Fruit fly (Drosophila melanogaster) whole organism, prepupa: Measurements from ENCODE around the gene CG17637.

Experiments
- CG10669 ChIP-seq: fragments of 200-800 bp; sonication (Bioruptor generic); optimal IDR thresholded peaks from 3 replicates; lab custom pipeline; 2018; ENCODE audit warnings: missing biosample characterization, mild to moderate bottlenecking, missing genetic modification characterization, moderate library complexity
- CG11902 ChIP-seq: fragments of 200-800 bp; sonication (Bioruptor generic); optimal IDR thresholded peaks from 3 replicates; lab custom pipeline; 2016; ENCODE audit warnings: missing biosample characterization, missing genetic modification characterization
- CG15336 ChIP-seq: fragments of 200-800 bp; sonication (Bioruptor generic); IDR thresholded peaks from 2 replicates; pipeline ENCODE4 v1.3.6; 2022; ENCODE audit warnings: missing biosample characterization, missing genetic modification characterization
- CG9139 ChIP-seq: fragments of 200-800 bp; sonication (Bioruptor generic); optimal IDR thresholded peaks from 3 replicates; lab custom pipeline; 2017; ENCODE audit warnings: missing biosample characterization, mild to moderate bottlenecking, missing genetic modification characterization
- Hr38 ChIP-seq: sonication (Bioruptor generic); optimal IDR thresholded peaks from 2 replicates; lab custom pipeline; 2016; ENCODE audit warnings: missing biosample characterization, missing genetic modification characterization
- Hr39 ChIP-seq: fragments of 200-800 bp; sonication (Bioruptor generic); optimal IDR thresholded peaks from 2 replicates; lab custom pipeline; 2016; ENCODE audit warnings: missing biosample characterization, missing genetic modification characterization
- Hr4 ChIP-seq: fragments of 200-800 bp; sonication (Bioruptor generic); optimal IDR thresholded peaks from 3 replicates; lab custom pipeline; 2016; ENCODE audit warnings: missing biosample characterization, missing genetic modification characterization
- OdsH ChIP-seq: fragments of 200-800 bp; sonication (Bioruptor generic); optimal IDR thresholded peaks from 3 replicates; lab custom pipeline; 2016; ENCODE audit warnings: missing biosample characterization, missing genetic modification characterization
- Smox ChIP-seq: fragments of 200-800 bp; sonication (Bioruptor generic); optimal IDR thresholded peaks from 3 replicates; lab custom pipeline; 2016; ENCODE audit warnings: missing biosample characterization, missing genetic modification characterization
- Sox102F ChIP-seq: fragments of 200-800 bp; sonication (Bioruptor generic); optimal IDR thresholded peaks from 2 replicates; lab custom pipeline; 2016; ENCODE audit warnings: missing biosample characterization, mild to moderate bottlenecking, missing genetic modification characterization
- achi ChIP-seq: fragments of 200-800 bp; sonication (Bioruptor generic); optimal IDR thresholded peaks from 3 replicates; lab custom pipeline; 2016; ENCODE audit warnings: missing biosample characterization, missing genetic modification characterization
- dac ChIP-seq: fragments of 200-800 bp; sonication (Bioruptor generic); optimal IDR thresholded peaks from 2 replicates; lab custom pipeline; 2017; ENCODE audit warnings: missing biosample characterization, mild to moderate bottlenecking, missing genetic modification characterization
- spab ChIP-seq: fragments of 200-800 bp; sonication (Bioruptor generic); optimal IDR thresholded peaks from 2 replicates; lab custom pipeline; 2017; ENCODE audit warnings: missing biosample characterization, mild to moderate bottlenecking, missing genetic modification characterization, missing genetic modification reagents

- no peak for TF ChIP-seq Smox (GFP tag; lab: Kevin White, UChicago)
- TF ChIP-seq Hr38 (GFP tag; lab: Kevin White, UChicago): no peak
- no peak for TF ChIP-seq dac (GFP tag; lab: Kevin White, UChicago)
- no peak for TF ChIP-seq spab
- TF ChIP-seq CG10669 (GFP tag; lab: Kevin White, UChicago): no peak
- TF ChIP-seq OdsH (GFP tag; lab: Kevin White, UChicago): no peak
- no peak for TF ChIP-seq achi (GFP tag; lab: Kevin White, UChicago)
- no peak for TF ChIP-seq CG11902 (GFP tag; lab: Kevin White, UChicago)
- TF ChIP-seq CG9139 (GFP tag; lab: Kevin White, UChicago): no peak
- TF ChIP-seq CG15336 (GFP tag; lab: Robert Waterston, UW): no peak
- no peak for TF ChIP-seq Sox102F
- TF ChIP-seq Hr39 (GFP tag; lab: Kevin White, UChicago): no peak
- TF ChIP-seq Hr4 (GFP tag; lab: Kevin White, UChicago): no peak
Observed at dm6 chr3L:20548201-20548854, 44.3 kb downstream of the CG17637 start.
